Fruit fly (Drosophila melanogaster): Measurements from ENCODE around the gene tim.

tim gene

dm6 chr2L:3555408-3556058 lies 47.6 kb upstream of the tim start (continued):
- no peak for TF ChIP-seq CG6175 (GFP tag; IDR thresholded peaks at IDR 0.05)
- TF ChIP-seq Nf-YC (tag; optimal IDR thresholded peaks at IDR 0.05), result no peak
- TF ChIP-seq br (optimal IDR thresholded peaks at IDR 0.05), result no peak
- TF ChIP-seq ac (GFP tag; optimal IDR thresholded peaks at IDR 0.05), result no peak
- no peak for TF ChIP-seq Camta (GFP tag; optimal IDR thresholded peaks at IDR 0.05)
- peak; percentile 59 for TF ChIP-seq CG2712 (tag; optimal IDR thresholded peaks at IDR 0.05)
- TF ChIP-seq otp (GFP tag; IDR thresholded peaks at IDR 0.05), result no peak
- no peak for TF ChIP-seq C15 (GFP tag; IDR thresholded peaks at IDR 0.05)
- no peak for TF ChIP-seq Abd-B (GFP tag; optimal IDR thresholded peaks at IDR 0.05)
- no peak for TF ChIP-seq gcm2 (GFP tag; optimal IDR thresholded peaks at IDR 0.05)
- no peak for TF ChIP-seq ssp (GFP tag; IDR thresholded peaks at IDR 0.05)
- no peak for TF ChIP-seq CG18476 (GFP tag; optimal IDR thresholded peaks at IDR 0.05)
- no peak for TF ChIP-seq MBD-R2 (GFP tag; IDR thresholded peaks at IDR 0.05)
- TF ChIP-seq CG1603 (tag; optimal IDR thresholded peaks at IDR 0.05), result peak; percentile 10
- no peak for TF ChIP-seq Lim3 (GFP tag; IDR thresholded peaks at IDR 0.05)
- no peak for TF ChIP-seq wdn (GFP tag; IDR thresholded peaks at IDR 0.05)
- no peak for TF ChIP-seq dimm (GFP tag; IDR thresholded peaks at IDR 0.05)
- TF ChIP-seq emc (GFP tag; optimal IDR thresholded peaks at IDR 0.05), result no peak
- TF ChIP-seq slou (GFP tag; optimal IDR thresholded peaks at IDR 0.05), result no peak
- no peak for TF ChIP-seq en (GFP tag; optimal IDR thresholded peaks at IDR 0.05)
- no peak for TF ChIP-seq gsb (GFP tag; IDR thresholded peaks at IDR 0.05)
- TF ChIP-seq CG32532 (GFP tag; IDR thresholded peaks at IDR 0.05), result no peak
- TF ChIP-seq run (tag; optimal IDR thresholded peaks at IDR 0.05), result no peak
- TF ChIP-seq CG17385 (GFP tag; optimal IDR thresholded peaks at IDR 0.05), result no peak
- no peak for TF ChIP-seq vfl (GFP tag; optimal IDR thresholded peaks at IDR 0.05)
- no peak for TF ChIP-seq Hr51 (GFP tag; optimal IDR thresholded peaks at IDR 0.05)
- no peak for TF ChIP-seq kah (GFP tag; optimal IDR thresholded peaks at IDR 0.05)
- 0 out of 2 replicates have a peak, but pooled peaks have one; percentile 16 for TF ChIP-seq vvl (GFP tag; IDR thresholded peaks at IDR 0.05)
- no peak for TF ChIP-seq B-H1 (GFP tag; IDR thresholded peaks at IDR 0.05)
- no peak for TF ChIP-seq HmgD (GFP tag; optimal IDR thresholded peaks at IDR 0.05)
- no peak for TF ChIP-seq CG10147 (GFP tag; optimal IDR thresholded peaks at IDR 0.05)
- no peak for TF ChIP-seq tap (tag; optimal IDR thresholded peaks at IDR 0.05)
- no peak for TF ChIP-seq ken (GFP tag; IDR thresholded peaks at IDR 0.05)
- peak; percentile 46 for TF ChIP-seq Nf-YB (GFP tag; optimal IDR thresholded peaks at IDR 0.05)
- TF ChIP-seq CG16815 (GFP tag; optimal IDR thresholded peaks at IDR 0.05), result no peak
- TF ChIP-seq Opbp (GFP tag; IDR thresholded peaks at IDR 0.05; ENCODE audit: partially characterized antibody), result no peak
- no peak for TF ChIP-seq CG12659 (GFP tag; optimal IDR thresholded peaks at IDR 0.05)
- no peak for TF ChIP-seq CG10565 (GFP tag; optimal IDR thresholded peaks at IDR 0.05)
- no peak for TF ChIP-seq exex (tag; optimal IDR thresholded peaks at IDR 0.05)
- no peak for TF ChIP-seq CG8944 (GFP tag; optimal IDR thresholded peaks at IDR 0.05)
- TF ChIP-seq CG3995 (GFP tag; optimal IDR thresholded peaks at IDR 0.05), result no peak
- TF ChIP-seq toy (GFP tag; IDR thresholded peaks at IDR 0.05), result no peak
- no peak for TF ChIP-seq tup (GFP tag; optimal IDR thresholded peaks at IDR 0.05)
- TF ChIP-seq Mad (GFP tag; optimal IDR thresholded peaks at IDR 0.05), result no peak
- no peak for TF ChIP-seq CG17186 (GFP tag; optimal IDR thresholded peaks at IDR 0.05)
- no peak for TF ChIP-seq zen2 (GFP tag; IDR thresholded peaks at IDR 0.05; ENCODE audit: partially characterized antibody)
- no peak for TF ChIP-seq CG31224 (GFP tag; IDR thresholded peaks at IDR 0.05)
- no peak for TF ChIP-seq CG31365 (tag; optimal IDR thresholded peaks at IDR 0.05)
- no peak for TF ChIP-seq ro (GFP tag; IDR thresholded peaks at IDR 0.05)
- TF ChIP-seq ATbp (GFP tag; optimal IDR thresholded peaks at IDR 0.05), result no peak
- TF ChIP-seq HLH3B (GFP tag; IDR thresholded peaks at IDR 0.05), result no peak
- no peak for TF ChIP-seq h (optimal IDR thresholded peaks at IDR 0.05)
